Worm (Caenorhabditis elegans) whole organism, young adult: ENCODE measurements around the gene D2023.3.
A peak's percentile ranks its signal among the peaks of the same experiment; 100 is the strongest.

Experiments
- B0035.1 ChIP-seq: sonication (generic microtip); optimal IDR thresholded peaks from 2 replicates; lab custom pipeline; 2016; ENCODE audit warnings: missing genetic modification characterization, mild to moderate bottlenecking, missing compliant biosample characterization, missing genotype, missing genetic modification reagents
- B0261.1 ChIP-seq: sonication (generic microtip); optimal IDR thresholded peaks from 2 replicates; lab custom pipeline; 2016; ENCODE audit warnings: mild to moderate bottlenecking, missing genetic modification characterization, moderate library complexity, missing compliant biosample characterization
- B0336.3 ChIP-seq: fragments of 200-800 bp; sonication (Bioruptor generic); IDR thresholded peaks from 2 replicates; pipeline ENCODE4 v1.3.6; 2022; ENCODE audit warnings: missing genetic modification characterization, missing compliant biosample characterization
- F23B12.7 ChIP-seq: sonication (generic microtip); optimal IDR thresholded peaks from 2 replicates; lab custom pipeline; 2017; ENCODE audit warnings: missing genetic modification characterization, mild to moderate bottlenecking, missing compliant biosample characterization, antibody characterized with exemption, moderate library complexity; ENCODE audit not compliant: insufficient read depth
- F37B4.10 ChIP-seq: fragments of 200-800 bp; sonication (Bioruptor generic); IDR thresholded peaks from 2 replicates; pipeline ENCODE4 v1.3.6; 2022; ENCODE audit warnings: missing genetic modification characterization, missing compliant biosample characterization
- K11D2.4 ChIP-seq: fragments of 200-800 bp; sonication (Bioruptor generic); IDR thresholded peaks from 2 replicates; pipeline ENCODE4 v1.3.6; 2022; ENCODE audit warnings: missing genetic modification reagents, missing genetic modification characterization, missing compliant biosample characterization
- Y53F4B.3 ChIP-seq: fragments of 200-800 bp; sonication (Bioruptor generic); IDR thresholded peaks from 2 replicates; pipeline ENCODE4 v1.3.6; 2022; ENCODE audit warnings: missing genetic modification reagents, missing genetic modification characterization, missing compliant biosample characterization
- Y79H2A.3 ChIP-seq: fragments of 200-800 bp; sonication (Bioruptor generic); conservative IDR thresholded peaks from 2 replicates; pipeline ENCODE4 v1.3.6; 2022; ENCODE audit warnings: missing genetic modification reagents, missing genetic modification characterization, missing compliant biosample characterization
- Y95B8A.8 ChIP-seq: fragments of 200-800 bp; sonication (Bioruptor generic); IDR thresholded peaks from 2 replicates; pipeline ENCODE4 v1.3.6; 2022; ENCODE audit warnings: missing genetic modification reagents, missing genetic modification characterization, missing compliant biosample characterization
- akir-1 ChIP-seq: fragments of 200-800 bp; sonication (Bioruptor generic); optimal IDR thresholded peaks from 2 replicates; lab custom pipeline; 2018; ENCODE audit warnings: mild to moderate bottlenecking, missing genetic modification characterization, moderate library complexity, missing compliant biosample characterization
- ama-1 ChIP-seq, 3 experiments: fragments of 150-350 bp in 1 of 3; sonication (generic microtip) in 2 of 3; optimal IDR thresholded peaks; 2 replicates each; lab custom pipeline; 2014 to 2018; ENCODE audit warnings: missing biosample characterization in 2 of 3, missing genetic modification characterization in 2 of 3, missing genetic modification reagents in 2 of 3
- attf-6 ChIP-seq: fragments of 200-800 bp; sonication (Bioruptor generic); IDR thresholded peaks from 2 replicates; pipeline ENCODE4 v1.3.6; 2022; ENCODE audit warnings: missing genetic modification reagents, missing genetic modification characterization, missing compliant biosample characterization
- bed-2 ChIP-seq: fragments of 200-800 bp; sonication (Bioruptor generic); IDR thresholded peaks from 2 replicates; pipeline ENCODE4 v1.3.6; 2022; ENCODE audit warnings: missing genetic modification reagents, missing genetic modification characterization, missing compliant biosample characterization
- ccch-3 ChIP-seq: fragments of 200-800 bp; sonication (Bioruptor generic); optimal IDR thresholded peaks from 2 replicates; lab custom pipeline; 2018; ENCODE audit warnings: mild to moderate bottlenecking, missing genetic modification characterization, missing compliant biosample characterization
- ceh-58 ChIP-seq: fragments of 200-800 bp; sonication (Bioruptor generic); IDR thresholded peaks from 2 replicates; pipeline ENCODE4 v1.3.6; 2022; ENCODE audit warnings: missing genetic modification characterization, missing compliant biosample characterization
- dpl-1 ChIP-seq: fragments of 150-350 bp; optimal IDR thresholded peaks from 2 replicates; lab custom pipeline; 2014; ENCODE audit warnings: missing biosample characterization, missing genetic modification reagents, missing genetic modification characterization
- efl-1 ChIP-seq: fragments of 150-350 bp; optimal IDR thresholded peaks from 2 replicates; lab custom pipeline; 2014; ENCODE audit warnings: missing biosample characterization, missing genetic modification reagents, missing genetic modification characterization
- egl-44 ChIP-seq: fragments of 200-800 bp; sonication (Bioruptor generic); IDR thresholded peaks from 2 replicates; pipeline ENCODE4 v1.3.6; 2022; ENCODE audit warnings: missing genetic modification reagents, missing genetic modification characterization, missing compliant biosample characterization
- ekl-4 ChIP-seq: fragments of 200-800 bp; sonication (Bioruptor generic); IDR thresholded peaks from 2 replicates; pipeline ENCODE4 v1.3.6; 2022; ENCODE audit warnings: missing genetic modification reagents, missing genetic modification characterization, missing compliant biosample characterization
- ets-4 ChIP-seq: fragments of 200-800 bp; sonication (Bioruptor generic); optimal IDR thresholded peaks from 2 replicates; lab custom pipeline; 2018; ENCODE audit warnings: mild to moderate bottlenecking, missing genetic modification characterization, missing compliant biosample characterization
- fkh-3 ChIP-seq: sonication (generic microtip); optimal IDR thresholded peaks from 2 replicates; lab custom pipeline; 2016; ENCODE audit warnings: mild to moderate bottlenecking, missing genetic modification characterization, missing compliant biosample characterization
- hlh-12 ChIP-seq: sonication (generic microtip); optimal IDR thresholded peaks from 2 replicates; lab custom pipeline; 2016; ENCODE audit warnings: missing genetic modification characterization, missing compliant biosample characterization
- lin-35 ChIP-seq, 3 experiments: fragments of 150-350 bp in 2 of 3; sonication (generic microtip) in 1 of 3; optimal IDR thresholded peaks; 2 replicates each; lab custom pipeline; 2014 to 2018; ENCODE audit warnings: missing biosample characterization in 3 of 3, missing genetic modification characterization in 3 of 3, missing genetic modification reagents in 3 of 3
- lir-1 ChIP-seq: fragments of 200-800 bp; sonication (Bioruptor generic); conservative IDR thresholded peaks from 2 replicates; pipeline ENCODE4 v1.3.6; 2022; ENCODE audit warnings: missing genetic modification reagents, missing genetic modification characterization, missing compliant biosample characterization
- madf-10 ChIP-seq: sonication (generic microtip); optimal IDR thresholded peaks from 2 replicates; lab custom pipeline; 2016; ENCODE audit warnings: mild to moderate bottlenecking, missing genetic modification characterization, missing compliant biosample characterization
- madf-8 ChIP-seq: fragments of 200-800 bp; sonication (Bioruptor generic); conservative IDR thresholded peaks from 2 replicates; pipeline ENCODE4 v1.3.6; 2022; ENCODE audit warnings: missing genetic modification reagents, missing genetic modification characterization, missing compliant biosample characterization
- nfya-2 ChIP-seq: fragments of 200-800 bp; sonication (Bioruptor generic); IDR thresholded peaks from 2 replicates; pipeline ENCODE4 v1.3.6; 2022; ENCODE audit warnings: missing genetic modification reagents, missing genetic modification characterization, missing compliant biosample characterization
- nhr-27 ChIP-seq: fragments of 200-800 bp; sonication (Bioruptor generic); optimal IDR thresholded peaks from 2 replicates; lab custom pipeline; 2018; ENCODE audit warnings: mild to moderate bottlenecking, missing genetic modification characterization, moderate library complexity, missing compliant biosample characterization
- pha-4 ChIP-seq: fragments of 150-350 bp; sonication (generic microtip); optimal IDR thresholded peaks from 2 replicates; lab custom pipeline; 2014; ENCODE audit warnings: missing biosample characterization, missing genetic modification reagents, missing genetic modification characterization
- rec-8 ChIP-seq, 2 experiments: sonication (generic microtip); optimal IDR thresholded peaks; 2 replicates each; lab custom pipeline; 2016; ENCODE audit warnings: mild to moderate bottlenecking in 2 of 2, missing genetic modification characterization in 2 of 2, missing genetic modification reagents in 2 of 2, missing genotype in 2 of 2, missing biosample characterization in 1 of 2, missing compliant biosample characterization in 1 of 2, moderate library complexity in 1 of 2
- snpc-1.3 ChIP-seq: sonication (generic microtip); optimal IDR thresholded peaks from 2 replicates; lab custom pipeline; 2017; ENCODE audit warnings: missing genetic modification characterization, mild to moderate bottlenecking, missing compliant biosample characterization, antibody characterized with exemption, moderate library complexity, missing genotype, missing genetic modification reagents; ENCODE audit not compliant: insufficient read depth
- somi-1 ChIP-seq: fragments of 200-800 bp; sonication (Bioruptor generic); optimal IDR thresholded peaks from 2 replicates; lab custom pipeline; 2018; ENCODE audit warnings: mild to moderate bottlenecking, missing genetic modification characterization, missing compliant biosample characterization
- tbx-9 ChIP-seq: sonication (generic microtip); optimal IDR thresholded peaks from 2 replicates; lab custom pipeline; 2016; ENCODE audit warnings: borderline replicate concordance, missing genetic modification characterization, inconsistent platforms, missing compliant biosample characterization
- unc-130 ChIP-seq: sonication (generic microtip); optimal IDR thresholded peaks from 2 replicates; lab custom pipeline; 2016; ENCODE audit warnings: missing genetic modification reagents, missing genetic modification characterization, missing compliant biosample characterization
- ztf-28 ChIP-seq: fragments of 200-800 bp; sonication (Bioruptor generic); IDR thresholded peaks from 2 replicates; pipeline ENCODE4 v1.3.6; 2022; ENCODE audit warnings: missing genetic modification reagents, missing genetic modification characterization, missing compliant biosample characterization

Gene D2023.3

DNA sequence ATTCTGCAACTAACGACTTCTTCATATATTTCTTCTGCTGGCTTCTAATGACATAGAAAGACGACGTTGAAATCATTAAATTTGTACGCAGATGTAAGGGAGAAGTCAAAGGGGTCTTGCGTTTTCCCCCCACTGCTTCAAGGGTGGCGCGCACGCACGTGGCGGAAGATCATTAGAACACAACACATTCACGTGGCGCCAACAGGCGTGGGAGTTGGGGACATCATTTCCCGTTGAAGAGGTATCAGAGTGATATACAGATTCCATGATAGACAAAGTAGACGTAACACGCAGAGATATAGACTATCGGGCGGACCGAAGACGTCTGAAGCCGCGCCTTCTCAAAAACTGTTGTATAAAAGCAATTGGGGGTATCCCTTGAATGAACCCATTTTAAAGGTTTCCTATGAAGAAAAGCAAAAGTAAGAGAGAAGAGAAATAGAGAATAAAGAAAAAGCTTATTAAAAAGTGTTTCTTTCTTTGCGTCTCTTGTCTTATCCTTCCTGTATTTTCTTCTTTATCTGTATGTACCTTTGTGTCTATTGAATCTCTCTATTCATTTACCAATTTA is 12.5 kb downstream of the D2023.3 start (continued):
- TF ChIP-seq Y95B8A.8 (GFP tag; lab: Robert Waterston, UW) (no peak), B0035.1 (tag; lab: Kevin White, UChicago) (no peak), hlh-12 (tag; lab: Kevin White, UChicago) (no peak)

DNA sequence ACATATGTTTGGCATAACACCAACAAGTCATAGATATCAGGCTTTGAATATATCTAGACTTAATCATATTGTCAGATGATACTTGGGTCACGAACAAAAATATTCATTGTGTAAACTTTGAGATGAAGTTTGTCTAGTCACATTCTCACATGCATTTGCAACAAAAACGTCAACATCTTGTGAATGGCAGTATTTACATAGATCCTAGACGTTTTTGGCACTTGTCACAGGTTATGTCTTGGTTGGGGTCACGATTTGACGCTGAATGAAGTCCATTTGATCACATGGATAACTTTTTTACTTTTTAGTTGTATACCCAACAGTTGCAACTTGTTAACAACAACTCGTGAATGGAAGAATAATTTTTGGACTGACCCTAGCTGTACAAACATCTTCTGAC is 13.5 kb downstream of the D2023.3 start:
- TF ChIP-seq K11D2.4 (GFP tag; lab: Robert Waterston, UW): 0 out of 2 replicates have a peak, but pooled peaks have one; percentile 12
- TF ChIP-seq pha-4 (tag; lab: Kevin White, UChicago): no peak
- no peak for TF ChIP-seq lin-35 (GFP tag; optimal IDR thresholded peaks at IDR 0.05; lab: Kevin White, UChicago)
- TF ChIP-seq ama-1 (optimal IDR thresholded peaks at IDR 0.05; lab: Kevin White, UChicago): no peak
- no peak for TF ChIP-seq ama-1 (GFP tag; optimal IDR thresholded peaks at IDR 0.05; lab: Kevin White, UChicago)

DNA sequence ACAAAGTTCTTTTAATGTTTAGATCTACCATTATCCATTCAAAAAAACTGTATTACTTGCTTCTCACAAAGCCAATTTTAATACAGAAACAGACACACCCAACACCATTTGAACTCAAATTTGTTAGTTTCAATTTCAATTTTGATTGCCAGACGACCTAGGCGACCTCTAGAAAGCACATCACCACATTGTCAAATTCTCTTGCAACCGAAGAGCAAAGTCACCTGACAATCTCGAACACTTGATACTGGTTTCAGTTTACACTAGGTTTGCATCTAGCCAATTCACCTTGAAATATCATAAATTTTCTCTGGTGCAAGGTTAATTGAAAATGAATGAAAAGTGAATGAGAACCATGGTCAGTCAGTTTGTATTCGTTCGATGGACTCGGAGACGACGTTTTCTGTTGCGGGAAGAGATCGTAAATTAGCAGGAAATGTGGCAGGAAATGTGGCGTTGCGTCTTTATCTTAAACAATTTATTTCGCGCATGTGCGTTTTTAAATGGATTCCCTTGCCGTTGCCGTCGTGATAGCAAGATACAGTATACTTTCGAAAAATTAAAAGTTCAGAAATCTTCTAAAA is 14.5 kb downstream of the D2023.3 start:
- TF ChIP-seq Y53F4B.3 (GFP tag; lab: Robert Waterston, UW) (no peak), ccch-3 (no peak), nhr-27 (tag; lab: Kevin White, UChicago) (no peak), somi-1 (GFP tag; lab: Kevin White, UChicago) (no peak), lir-1 (no peak), madf-10 (tag; lab: Kevin White, UChicago) (no peak), ekl-4 (GFP tag; lab: Robert Waterston, UW) (no peak), nfya-2 (GFP tag; lab: Robert Waterston, UW) (no peak), B0261.1 (tag; lab: Kevin White, UChicago) (no peak), tbx-9 (tag; lab: Kevin White, UChicago) (no peak), egl-44 (GFP tag; lab: Robert Waterston, UW) (no peak), ztf-28 (GFP tag; lab: Robert Waterston, UW) (no peak), F23B12.7 (no peak), rec-8 (tag; optimal IDR thresholded peaks at IDR 0.05; lab: Kevin White, UChicago) (no peak), snpc-1.3 (tag; lab: Kevin White, UChicago) (no peak), fkh-3 (tag; lab: Kevin White, UChicago) (no peak), akir-1 (GFP tag; lab: Kevin White, UChicago) (no peak), unc-130 (GFP tag; lab: Kevin White, UChicago) (no peak), bed-2 (GFP tag; lab: Robert Waterston, UW) (no peak), B0336.3 (GFP tag; lab: Robert Waterston, UW) (no peak)

DNA sequence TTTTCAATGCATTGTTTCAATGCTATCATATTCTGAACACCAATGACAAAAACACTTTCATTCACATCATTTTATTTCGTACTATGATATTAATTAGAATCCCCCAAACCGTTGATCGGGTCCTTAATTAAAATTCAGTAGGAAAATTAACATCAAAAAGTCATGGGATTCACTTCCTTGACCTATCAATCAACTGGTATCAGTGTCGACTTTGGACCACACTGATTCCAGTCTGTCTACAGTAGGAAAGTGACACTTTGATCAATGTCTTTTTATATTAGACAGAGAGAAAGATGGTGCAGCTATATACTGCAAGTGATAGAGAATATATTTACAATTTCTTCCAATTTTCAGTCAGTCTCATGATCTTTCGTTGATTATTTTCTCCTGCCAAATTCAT is 15.5 kb downstream of the D2023.3 start:
- no peak for TF ChIP-seq akir-1 (GFP tag; lab: Kevin White, UChicago)
- TF ChIP-seq attf-6 (GFP tag; lab: Robert Waterston, UW): no peak
- TF ChIP-seq dpl-1 (GFP tag; lab: Kevin White, UChicago): no peak
- TF ChIP-seq ets-4 (GFP tag; lab: Kevin White, UChicago): no peak

DNA sequence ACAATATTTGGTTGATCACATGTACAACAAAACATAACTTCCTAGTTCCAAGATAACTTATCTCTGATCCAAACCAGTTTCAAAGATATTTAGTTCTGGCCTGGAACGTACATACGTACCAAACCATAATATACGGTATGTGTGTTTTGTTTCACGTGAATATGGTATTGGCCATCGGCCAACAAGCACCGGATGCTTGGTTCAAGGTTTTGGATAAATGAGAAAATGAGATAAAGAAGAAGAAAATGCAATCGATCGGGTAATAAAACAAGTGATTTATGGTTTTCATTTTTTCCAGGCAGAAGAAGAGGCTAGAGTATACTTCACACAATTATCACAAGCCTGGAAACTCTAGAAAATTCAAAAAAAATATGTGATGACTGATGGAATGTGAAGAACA is 16.5 kb downstream of the D2023.3 start:
- no peak for TF ChIP-seq ceh-58
- no peak for TF ChIP-seq F37B4.10 (GFP tag; lab: Robert Waterston, UW)
- no peak for TF ChIP-seq madf-8 (GFP tag; lab: Robert Waterston, UW)
- TF ChIP-seq ets-4 (GFP tag; lab: Kevin White, UChicago): no peak
- TF ChIP-seq fkh-3 (tag; lab: Kevin White, UChicago): no peak
- TF ChIP-seq Y79H2A.3 (GFP tag; lab: Robert Waterston, UW): no peak
- no peak for TF ChIP-seq efl-1 (GFP tag; lab: Kevin White, UChicago)
